Fruit fly (Drosophila melanogaster): ENCODE results near the gene CG2217.

Gene CG2217

DNA sequence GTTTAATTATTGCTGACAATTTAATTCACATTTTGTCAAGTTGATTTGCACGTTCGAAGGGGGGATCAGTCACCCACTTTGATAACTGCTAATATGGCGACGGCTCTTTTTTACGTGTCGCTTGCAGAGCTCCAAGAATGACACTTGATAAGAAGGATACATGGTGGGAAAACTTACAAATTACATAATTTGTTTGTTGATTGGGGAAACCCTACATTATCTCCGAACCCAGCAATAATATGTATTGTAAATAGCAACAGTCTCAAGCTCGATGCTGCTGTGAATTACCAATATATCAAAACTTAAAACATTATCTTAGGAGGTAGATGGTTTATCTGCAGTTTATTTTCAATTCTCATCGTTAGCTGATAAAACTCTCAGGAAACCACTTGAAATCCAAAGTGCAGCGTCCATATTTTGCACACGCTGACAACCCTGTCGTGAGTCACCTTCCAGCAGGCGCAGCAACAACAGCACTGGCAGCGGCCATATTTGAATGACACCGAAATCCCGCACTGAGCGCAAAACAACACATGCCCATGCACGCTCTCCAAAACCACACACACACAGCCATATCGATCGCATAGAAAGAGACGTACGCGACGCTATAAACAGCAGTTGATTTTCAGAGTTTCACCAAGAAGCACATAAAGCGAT, 34.4 kb downstream of the CG2217 start (continued):
- peak; percentile 95 for TF ChIP-seq CG10274 (GFP tag; optimal IDR thresholded peaks at IDR 0.05)
- peak; percentile 87 for TF ChIP-seq CG7372 (GFP tag; IDR thresholded peaks at IDR 0.05)
- TF ChIP-seq HmgZ (tag; optimal IDR thresholded peaks at IDR 0.05) = peak; percentile 93
- TF ChIP-seq ro (GFP tag; IDR thresholded peaks at IDR 0.05) = peak; percentile 75
- TF ChIP-seq croc (GFP tag; conservative IDR thresholded peaks at IDR 0.05) = peak; percentile 91
- TF ChIP-seq Blimp-1 (GFP tag; optimal IDR thresholded peaks at IDR 0.05) = peak; percentile 80
- peak; percentile 92 for TF ChIP-seq Fer1 (GFP tag; optimal IDR thresholded peaks at IDR 0.05)
- peak; percentile 83 for TF ChIP-seq CG13894 (tag; optimal IDR thresholded peaks at IDR 0.05)
- peak; percentile 92 for TF ChIP-seq CG12155 (GFP tag; optimal IDR thresholded peaks at IDR 0.05)
- peak; percentile 95 for TF ChIP-seq Max (GFP tag; optimal IDR thresholded peaks at IDR 0.05)
- peak; percentile 91 for TF ChIP-seq CG6813 (GFP tag; optimal IDR thresholded peaks at IDR 0.05)
- peak; percentile 97 for TF ChIP-seq NC2α (GFP tag; optimal IDR thresholded peaks at IDR 0.05)
- TF ChIP-seq CG17568 (GFP tag; optimal IDR thresholded peaks at IDR 0.05) = peak; percentile 72
- TF ChIP-seq br (optimal IDR thresholded peaks at IDR 0.05) = no peak
- TF ChIP-seq CG5245 (GFP tag; optimal IDR thresholded peaks at IDR 0.05) = peak; percentile 89
- TF ChIP-seq Optix (GFP tag; IDR thresholded peaks at IDR 0.05) = peak; percentile 89
- peak; percentile 98 for TF ChIP-seq HLH54F (GFP tag; optimal IDR thresholded peaks at IDR 0.05)
- peak; percentile 96 for TF ChIP-seq gro (GFP tag; optimal IDR thresholded peaks at IDR 0.05)
- TF ChIP-seq CG31388 (GFP tag; optimal IDR thresholded peaks at IDR 0.05) = peak; percentile 86
- peak; percentile 83 for TF ChIP-seq Rx (GFP tag; IDR thresholded peaks at IDR 0.05)
- TF ChIP-seq wdn (GFP tag; IDR thresholded peaks at IDR 0.05) = peak; percentile 77
- peak; percentile 94 for TF ChIP-seq sug (tag; optimal IDR thresholded peaks at IDR 0.05)
- peak; percentile 68; the same call in 1 of the 2 replicates for TF ChIP-seq CG11696 (GFP tag; IDR thresholded peaks at IDR 0.05)
- peak; percentile 98 for TF ChIP-seq pnt (GFP tag; optimal IDR thresholded peaks at IDR 0.05)
- peak; percentile 94 for TF ChIP-seq CG10979 (tag; optimal IDR thresholded peaks at IDR 0.05)
- peak; percentile 29 for TF ChIP-seq fd102C (GFP tag; optimal IDR thresholded peaks at IDR 0.05)
- peak; percentile 67; the same call in 1 of the 2 replicates for TF ChIP-seq ap (GFP tag; IDR thresholded peaks at IDR 0.05)
- peak; percentile 95 for TF ChIP-seq Dip3 (GFP tag; optimal IDR thresholded peaks at IDR 0.05)
- TF ChIP-seq Vsx1 (GFP tag; optimal IDR thresholded peaks at IDR 0.05) = peak; percentile 87
- TF ChIP-seq CG13624 (GFP tag; optimal IDR thresholded peaks at IDR 0.05) = peak; percentile 96
- no peak for TF ChIP-seq pan (optimal IDR thresholded peaks at IDR 0.05)
- peak in 1 of 2 experiments; percentile 86 for TF ChIP-seq pan (GFP tag; optimal IDR thresholded peaks at IDR 0.05 in 1 of 2, IDR thresholded peaks at IDR 0.05 in 1 of 2)
- TF ChIP-seq crol (GFP tag; IDR thresholded peaks at IDR 0.05) = no peak; the same call in 1 of the 2 replicates
- TF ChIP-seq CG12942 (GFP tag; optimal IDR thresholded peaks at IDR 0.05) = peak; percentile 94
- peak; percentile 88 for TF ChIP-seq trh (GFP tag; optimal IDR thresholded peaks at IDR 0.05)
- TF ChIP-seq Hmr (GFP tag; optimal IDR thresholded peaks at IDR 0.05) = peak; percentile 97
- peak; percentile 76 for TF ChIP-seq CrebB (tag; optimal IDR thresholded peaks at IDR 0.05)
- TF ChIP-seq bowl (GFP tag; IDR thresholded peaks at IDR 0.05) = peak; percentile 80
- TF ChIP-seq Dad (GFP tag; optimal IDR thresholded peaks at IDR 0.05) = peak; percentile 96
- peak; percentile 86 for TF ChIP-seq CG32772 (GFP tag; IDR thresholded peaks at IDR 0.05)
- TF ChIP-seq exex (tag; optimal IDR thresholded peaks at IDR 0.05) = peak; percentile 70
- peak; percentile 97 for TF ChIP-seq Side (GFP tag; optimal IDR thresholded peaks at IDR 0.05)
- peak; percentile 78 for TF ChIP-seq CG2202 (tag; optimal IDR thresholded peaks at IDR 0.05)
- peak; percentile 97 for TF ChIP-seq CG1233 (GFP tag; optimal IDR thresholded peaks at IDR 0.05)
- TF ChIP-seq dmrt99B (tag; optimal IDR thresholded peaks at IDR 0.05) = peak; percentile 94
- TF ChIP-seq pfk (GFP tag; optimal IDR thresholded peaks at IDR 0.05) = no peak
- peak; percentile 99 for TF ChIP-seq CG30403 (GFP tag; optimal IDR thresholded peaks at IDR 0.05)
- TF ChIP-seq lbe (GFP tag; optimal IDR thresholded peaks at IDR 0.05) = peak; percentile 42
- TF ChIP-seq Bteb2 (GFP tag; optimal IDR thresholded peaks at IDR 0.05) = peak; percentile 97
- TF ChIP-seq CG13287 (GFP tag; IDR thresholded peaks at IDR 0.05; ENCODE audit: partially characterized antibody) = peak; percentile 24; the same call in 1 of the 2 replicates
